Fruit fly (Drosophila melanogaster): Measurements from ENCODE around the gene YL-1.

YL-1 gene

DNA sequence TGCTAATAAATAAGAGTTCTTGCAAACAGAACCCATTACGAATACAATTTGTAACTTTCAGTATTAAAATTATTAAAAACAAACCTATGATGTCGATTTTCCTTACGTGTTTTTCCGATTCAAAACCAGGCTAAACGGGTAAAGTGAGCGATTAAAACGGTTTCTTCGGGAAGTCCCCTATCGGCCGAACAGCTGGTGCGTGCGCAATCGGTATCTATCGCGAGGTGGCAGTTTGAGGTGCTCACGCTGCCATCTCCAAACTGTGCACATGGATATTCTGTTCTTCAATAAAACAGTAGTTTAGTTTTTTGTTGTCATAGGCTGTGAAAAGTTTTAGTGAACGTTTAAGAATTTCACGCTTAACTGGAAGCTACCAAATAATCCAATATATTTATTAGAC, 18.9 kb downstream of the YL-1 start, which contains the start of gene TTLL4A (continued):
- TF ChIP-seq CG10267 (tag; optimal IDR thresholded peaks at IDR 0.05) (peak; percentile 63), CG10979 (tag; optimal IDR thresholded peaks at IDR 0.05) (no peak), bsh (GFP tag; optimal IDR thresholded peaks at IDR 0.05) (no peak), Doc2 (GFP tag; IDR thresholded peaks at IDR 0.05) (no peak), Bgb (GFP tag; IDR thresholded peaks at IDR 0.05; ENCODE audit: partially characterized antibody) (peak; percentile 99), Dref (GFP tag; IDR thresholded peaks at IDR 0.05) (peak; percentile 62), CG30020 (tag; optimal IDR thresholded peaks at IDR 0.05) (peak; percentile 73), ttk (GFP tag; IDR thresholded peaks at IDR 0.05) (no peak), unpg (GFP tag; optimal IDR thresholded peaks at IDR 0.05) (no peak), gem (tag; optimal IDR thresholded peaks at IDR 0.05) (no peak), CG8478 (optimal IDR thresholded peaks at IDR 0.05) (no peak), CG31365 (tag; optimal IDR thresholded peaks at IDR 0.05) (no peak), CG14860 (GFP tag; IDR thresholded peaks at IDR 0.05; ENCODE audit: partially characterized antibody) (peak; percentile 96), Optix (GFP tag; IDR thresholded peaks at IDR 0.05) (no peak), CG15479 (GFP tag; optimal IDR thresholded peaks at IDR 0.05) (no peak), Ssrp (tag; optimal IDR thresholded peaks at IDR 0.05) (no peak), bab2 (GFP tag; optimal IDR thresholded peaks at IDR 0.05) (peak; percentile 7), Sry-β (GFP tag; optimal IDR thresholded peaks at IDR 0.05) (peak; percentile 17), tio (GFP tag; optimal IDR thresholded peaks at IDR 0.05) (no peak), Hsf (GFP tag; optimal IDR thresholded peaks at IDR 0.05) (peak; percentile 21), NC2α (GFP tag; optimal IDR thresholded peaks at IDR 0.05) (no peak), sc (optimal IDR thresholded peaks at IDR 0.05) (no peak), sc (GFP tag; optimal IDR thresholded peaks at IDR 0.05) (no peak), CG4404 (GFP tag; IDR thresholded peaks at IDR 0.05) (no peak), h (optimal IDR thresholded peaks at IDR 0.05) (no peak), sug (tag; optimal IDR thresholded peaks at IDR 0.05) (no peak), nerfin-1 (tag; optimal IDR thresholded peaks at IDR 0.05) (no peak), da (GFP tag; optimal IDR thresholded peaks at IDR 0.05) (no peak), MBD-R2 (GFP tag; IDR thresholded peaks at IDR 0.05) (peak; percentile 86), Nf-YA (GFP tag; IDR thresholded peaks at IDR 0.05) (no peak), CG4617 (GFP tag; optimal IDR thresholded peaks at IDR 0.05; ENCODE audit: borderline replicate concordance) (peak; percentile 79), CG17802 (tag; optimal IDR thresholded peaks at IDR 0.05) (no peak), Ptx1 (GFP tag; IDR thresholded peaks at IDR 0.05) (no peak), HLH3B (GFP tag; IDR thresholded peaks at IDR 0.05) (no peak), CG13287 (GFP tag; IDR thresholded peaks at IDR 0.05; ENCODE audit: partially characterized antibody) (peak; percentile 99), trh (GFP tag; optimal IDR thresholded peaks at IDR 0.05) (no peak), amos (GFP tag; IDR thresholded peaks at IDR 0.05; ENCODE audit: partially characterized antibody) (peak; percentile 99), ranshi (GFP tag; IDR thresholded peaks at IDR 0.05) (no peak), Nf-YC (tag; optimal IDR thresholded peaks at IDR 0.05) (no peak), CG9817 (tag; optimal IDR thresholded peaks at IDR 0.05) (no peak), Rx (GFP tag; IDR thresholded peaks at IDR 0.05) (no peak), CG3847 (GFP tag; IDR thresholded peaks at IDR 0.05) (peak; percentile 40), inv (GFP tag; IDR thresholded peaks at IDR 0.05; ENCODE audit: partially characterized antibody) (peak; percentile 96), CG11696 (GFP tag; IDR thresholded peaks at IDR 0.05) (no peak), lab (GFP tag; optimal IDR thresholded peaks at IDR 0.05) (no peak), tll (GFP tag; optimal IDR thresholded peaks at IDR 0.05) (no peak), grau (tag; optimal IDR thresholded peaks at IDR 0.05) (no peak), dysf (GFP tag; IDR thresholded peaks at IDR 0.05) (no peak; the same call in 2 of the 3 replicates), Stat92E (GFP tag; optimal IDR thresholded peaks at IDR 0.05) (no peak), gfzf (GFP tag; optimal IDR thresholded peaks at IDR 0.05) (peak; percentile 54), Hey (tag; optimal IDR thresholded peaks at IDR 0.05) (no peak)
